Worm (Caenorhabditis elegans): Measurements from ENCODE around the gene ZK154.5.

Gene ZK154.5

ce11 chrX:7823108-7823704 is 35.5 kb upstream of the ZK154.5 start, which contains the start of gene eef-1A.2 (continued):
- TF ChIP-seq dpl-1 (GFP tag; optimal IDR thresholded peaks at IDR 0.05) (no peak), pha-4 (tag; optimal IDR thresholded peaks at IDR 0.05) (peak; percentile 75), B0336.3 (GFP tag; IDR thresholded peaks at IDR 0.05) (peak; percentile 94), Y53F4B.3 (GFP tag; IDR thresholded peaks at IDR 0.05) (no peak), bed-2 (GFP tag; IDR thresholded peaks at IDR 0.05) (peak; percentile 55; the same call in 1 of the 2 replicates), madf-10 (tag; optimal IDR thresholded peaks at IDR 0.05) (peak; percentile 66), repo-1 (tag; optimal IDR thresholded peaks at IDR 0.05) (peak; percentile 80), lag-1 (GFP tag; IDR thresholded peaks at IDR 0.05) (no peak), zfh-2 (GFP tag; conservative IDR thresholded peaks at IDR 0.05) (peak; percentile 98), mel-28 (tag; optimal IDR thresholded peaks at IDR 0.05; ENCODE audit: borderline replicate concordance) (no peak), lin-26 (GFP tag; IDR thresholded peaks at IDR 0.05) (peak; percentile 90), him-1 (tag; optimal IDR thresholded peaks at IDR 0.05) (no peak), rec-8 (tag; optimal IDR thresholded peaks at IDR 0.05) (no peak), aptf-3 (GFP tag; IDR thresholded peaks at IDR 0.05) (no peak), nhr-80 (tag; optimal IDR thresholded peaks at IDR 0.05) (peak; percentile 97), lsl-1 (GFP tag; optimal IDR thresholded peaks at IDR 0.05) (no peak), ets-4 (GFP tag; optimal IDR thresholded peaks at IDR 0.05) (peak; percentile 46), rpc-1 (optimal IDR thresholded peaks at IDR 0.05) (no peak), rpc-1 (tag; optimal IDR thresholded peaks at IDR 0.05) (no peak), Y56A3A.18 (GFP tag; IDR thresholded peaks at IDR 0.05) (peak; percentile 17; the same call in 1 of the 2 replicates), K11D2.4 (GFP tag; IDR thresholded peaks at IDR 0.05) (peak; percentile 88), egl-18 (GFP tag; IDR thresholded peaks at IDR 0.05) (0 out of 2 replicates have a peak, but pooled peaks have one; percentile 24), F10E7.11 (tag; optimal IDR thresholded peaks at IDR 0.05) (no peak), ztf-22 (GFP tag; optimal IDR thresholded peaks at IDR 0.05) (peak; percentile 88), fkh-3 (tag; optimal IDR thresholded peaks at IDR 0.05) (no peak), hsf-1 (GFP tag; IDR thresholded peaks at IDR 0.05) (no peak), ceh-58 (GFP tag; IDR thresholded peaks at IDR 0.05) (no peak), D2030.7 (GFP tag; IDR thresholded peaks at IDR 0.05) (no peak), lin-54 (GFP tag; optimal IDR thresholded peaks at IDR 0.05) (peak; percentile 75), F37B4.10 (GFP tag; IDR thresholded peaks at IDR 0.05) (no peak), let-607 (tag; optimal IDR thresholded peaks at IDR 0.05) (peak; percentile 66 to 84), ekl-4 (GFP tag; IDR thresholded peaks at IDR 0.05) (peak; percentile 81), snpc-3.4 (tag; optimal IDR thresholded peaks at IDR 0.05) (no peak), madf-3 (GFP tag; IDR thresholded peaks at IDR 0.05) (0 out of 2 replicates have a peak, but pooled peaks have one; percentile 44), ztf-18 (tag; optimal IDR thresholded peaks at IDR 0.05) (peak; percentile 63), ceh-91 (GFP tag; IDR thresholded peaks at IDR 0.05) (no peak; the same call in 1 of the 2 replicates), nhr-27 (tag; optimal IDR thresholded peaks at IDR 0.05) (no peak), lin-35 (GFP tag; optimal IDR thresholded peaks at IDR 0.05) (peak in 1 of 3 experiments; percentile 78), hlh-26 (GFP tag; conservative IDR thresholded peaks at IDR 0.05) (no peak), ZK185.1 (tag; optimal IDR thresholded peaks at IDR 0.05; ENCODE audit: poor library complexity, severe bottlenecking) (peak; percentile 78), somi-1 (GFP tag; optimal IDR thresholded peaks at IDR 0.05) (peak; percentile 83), madf-8 (GFP tag; conservative IDR thresholded peaks at IDR 0.05) (no peak), egl-44 (GFP tag; IDR thresholded peaks at IDR 0.05) (peak; percentile 86), hmg-1.2 (GFP tag; IDR thresholded peaks at IDR 0.05) (peak; percentile 83), B0035.1 (tag; optimal IDR thresholded peaks at IDR 0.05) (no peak), chd-7 (tag; optimal IDR thresholded peaks at IDR 0.05) (peak; percentile 89), ama-1 (optimal IDR thresholded peaks at IDR 0.05) (no peak), ama-1 (GFP tag; optimal IDR thresholded peaks at IDR 0.05) (peak in 1 of 2 experiments; percentile 7), tbp1 (GFP tag; optimal IDR thresholded peaks at IDR 0.05) (peak; percentile 66)

Measured in whole organism, young adult.